Worm (Caenorhabditis elegans): ENCODE data around the gene F58E1.13.
A peak's percentile ranks its signal among the peaks of the same experiment; 100 is the strongest.

F58E1.13 gene

DNA sequence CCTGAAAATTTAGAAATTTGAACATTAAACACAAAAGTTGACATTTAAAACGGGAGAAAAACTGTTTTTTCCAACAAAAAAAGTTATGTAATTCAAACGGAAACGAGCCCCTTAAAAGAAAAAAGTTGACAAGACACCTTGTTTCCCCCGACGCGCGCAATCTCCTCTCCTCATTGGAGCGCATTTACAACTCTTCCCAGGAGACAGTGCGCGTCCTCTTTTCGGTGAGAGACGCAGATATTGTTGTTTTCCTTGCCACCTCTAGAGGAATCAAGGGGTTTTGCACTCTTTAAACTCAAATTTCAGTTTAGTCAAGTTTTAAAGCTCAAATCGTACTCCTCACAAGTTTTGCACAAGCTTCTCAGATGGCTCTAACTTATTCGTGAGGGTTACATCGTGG lies at the start of gene F58E1.13:
F58E1.13 (minus strand) TSS at position 12 of the 400 bp plus-strand sequence.
- TF ChIP-seq vab-15 (tag; optimal IDR thresholded peaks at IDR 0.05): no peak
- TF ChIP-seq C04F5.9 (tag; optimal IDR thresholded peaks at IDR 0.05): no peak
- TF ChIP-seq mab-9 (GFP tag; IDR thresholded peaks at IDR 0.05): no peak

ce11 chrII:1744183-1744582 lies 48.5 kb upstream of the F58E1.13 start, which contains the start of gene clec-19:
Gene clec-19, plus strand, starts transcription at chrII:1744483.
- TF ChIP-seq lin-13 (GFP tag; optimal IDR thresholded peaks at IDR 0.05) (no peak), snpc-4 (tag; optimal IDR thresholded peaks at IDR 0.05) (no peak), lin-14 (GFP tag; optimal IDR thresholded peaks at IDR 0.05) (no peak), vab-15 (tag; optimal IDR thresholded peaks at IDR 0.05) (no peak), nhr-12 (tag; optimal IDR thresholded peaks at IDR 0.05) (no peak), fkh-4 (tag; optimal IDR thresholded peaks at IDR 0.05; ENCODE audit: borderline replicate concordance) (no peak), C34B4.2 (tag; optimal IDR thresholded peaks at IDR 0.05) (no peak), efl-1 (optimal IDR thresholded peaks at IDR 0.05) (no peak), efl-1 (GFP tag; optimal IDR thresholded peaks at IDR 0.05 in 1 of 2) (no peak), lin-35 (GFP tag; optimal IDR thresholded peaks at IDR 0.05) (no peak), unc-86 (tag; optimal IDR thresholded peaks at IDR 0.05) (no peak), ceh-90 (tag; optimal IDR thresholded peaks at IDR 0.05) (no peak), egl-27 (tag; optimal IDR thresholded peaks at IDR 0.05) (no peak), pqm-1 (tag; optimal IDR thresholded peaks at IDR 0.05) (no peak), skn-1 (tag; optimal IDR thresholded peaks at IDR 0.05) (no peak), ama-1 (optimal IDR thresholded peaks at IDR 0.05) (no peak), zip-4 (GFP tag; optimal IDR thresholded peaks at IDR 0.05) (no peak), unc-98 (GFP tag; IDR thresholded peaks at IDR 0.05) (no peak), nhr-71 (tag; optimal IDR thresholded peaks at IDR 0.05) (no peak), sptf-1 (tag; optimal IDR thresholded peaks at IDR 0.05) (no peak)

DNA sequence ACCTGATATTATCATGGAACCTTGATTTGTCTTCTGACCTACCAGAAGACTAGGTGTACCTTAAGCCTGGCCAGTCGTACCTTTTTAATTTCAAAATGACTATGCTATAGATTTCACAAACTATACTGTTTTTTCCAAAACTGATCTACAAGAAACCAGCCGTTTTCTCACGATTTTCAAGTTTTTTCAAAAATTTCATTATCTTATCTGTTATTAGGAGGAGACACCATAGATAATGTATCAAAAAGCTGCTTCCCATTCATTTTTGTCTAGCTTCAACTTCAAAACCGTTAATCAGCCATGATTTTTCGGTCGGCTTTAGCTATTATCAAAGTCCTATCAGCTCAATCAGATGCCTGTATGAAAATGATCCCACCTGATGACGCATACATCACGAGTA lies 46.9 kb upstream of the F58E1.13 start, which contains the start of gene F36H5.12:
F36H5.12 (plus strand) TSS at position 301 of the 400 bp plus-strand sequence.
- TF ChIP-seq C16A3.4 (tag; optimal IDR thresholded peaks at IDR 0.05): no peak
- no peak for TF ChIP-seq Y116A8C.19 (tag; optimal IDR thresholded peaks at IDR 0.05; ENCODE audit: borderline replicate concordance)
- TF ChIP-seq lin-13 (GFP tag; optimal IDR thresholded peaks at IDR 0.05): no peak
- no peak for TF ChIP-seq ces-1 (GFP tag; optimal IDR thresholded peaks at IDR 0.05)
- TF ChIP-seq dpl-1 (GFP tag; optimal IDR thresholded peaks at IDR 0.05): no peak
- no peak for TF ChIP-seq nhr-84 (tag; optimal IDR thresholded peaks at IDR 0.05)
- TF ChIP-seq unc-62 (GFP tag; optimal IDR thresholded peaks at IDR 0.05): no peak
- no peak for TF ChIP-seq fkh-4 (tag; optimal IDR thresholded peaks at IDR 0.05; ENCODE audit: borderline replicate concordance)
- TF ChIP-seq ets-5 (GFP tag; IDR thresholded peaks at IDR 0.05): no peak
- TF ChIP-seq sptf-1 (tag; optimal IDR thresholded peaks at IDR 0.05): no peak
- TF ChIP-seq lin-14 (GFP tag; optimal IDR thresholded peaks at IDR 0.05): no peak
- no peak for TF ChIP-seq nhr-19 (GFP tag; conservative IDR thresholded peaks at IDR 0.05)
- TF ChIP-seq lir-3 (tag; optimal IDR thresholded peaks at IDR 0.05; ENCODE audit: poor library complexity): no peak
- no peak for TF ChIP-seq tlp-1 (tag; optimal IDR thresholded peaks at IDR 0.05)

DNA sequence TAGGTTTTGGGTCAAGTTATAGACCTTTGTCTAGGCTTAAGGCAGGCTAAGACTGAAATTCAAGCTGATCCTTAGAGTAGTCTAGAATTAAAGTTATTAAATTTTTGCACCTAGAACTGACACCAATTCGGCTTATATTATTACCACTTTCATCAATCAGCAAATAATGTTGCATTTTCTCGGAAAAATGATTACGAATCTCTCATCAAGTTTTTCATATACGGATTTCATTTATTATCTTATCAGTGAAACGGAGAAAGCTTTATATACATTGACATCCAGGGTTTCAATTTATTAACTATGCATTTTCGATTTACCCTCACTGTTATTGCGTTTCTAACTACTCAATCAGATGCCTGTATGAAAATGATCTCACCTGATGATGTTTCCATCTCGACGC lies 45.6 kb upstream of the F58E1.13 start, which contains the start of gene K07G6.1:
K07G6.1 (plus strand) TSS at position 301 of the 400 bp plus-strand sequence.
- TF ChIP-seq efl-1 (optimal IDR thresholded peaks at IDR 0.05): no peak
- peak in 1 of 2 experiments; percentile 26 for TF ChIP-seq efl-1 (GFP tag; optimal IDR thresholded peaks at IDR 0.05 in 1 of 2)
- TF ChIP-seq ztf-11 (tag; optimal IDR thresholded peaks at IDR 0.05): no peak
- TF ChIP-seq sptf-1 (tag; optimal IDR thresholded peaks at IDR 0.05): no peak
- no peak for TF ChIP-seq ceh-8 (GFP tag; optimal IDR thresholded peaks at IDR 0.05)
- no peak for TF ChIP-seq nhr-28 (tag; optimal IDR thresholded peaks at IDR 0.05)
- no peak for TF ChIP-seq alr-1 (tag; optimal IDR thresholded peaks at IDR 0.05; ENCODE audit: borderline replicate concordance)
